Worm (Caenorhabditis elegans): ENCODE measurements around the gene C28H8.8.
A peak's percentile ranks its signal among the peaks of the same experiment; 100 is the strongest.

The C28H8.8 gene

DNA sequence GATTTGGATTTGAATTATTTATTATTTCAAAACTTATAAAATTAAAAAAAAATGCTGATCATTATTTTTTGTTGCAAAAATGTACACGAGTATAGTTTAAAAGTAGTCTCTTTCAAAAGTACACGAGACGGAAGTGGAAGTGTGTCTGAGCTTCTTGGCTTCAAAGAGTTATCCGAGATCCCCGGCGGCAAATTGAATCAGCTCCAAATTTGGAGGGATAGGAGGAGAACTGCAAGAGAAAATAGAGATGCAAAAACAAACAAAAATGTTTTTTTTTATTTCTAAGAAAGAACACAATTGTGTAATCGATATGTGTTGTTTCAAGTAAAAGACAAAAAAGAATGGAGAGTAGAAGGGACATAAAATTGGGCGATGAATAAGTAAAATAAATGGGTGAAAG lies 14.0 kb upstream of the C28H8.8 start (continued):
- no peak for TF ChIP-seq lin-29 (GFP tag; IDR thresholded peaks at IDR 0.05)
- TF ChIP-seq lir-3 (tag; optimal IDR thresholded peaks at IDR 0.05): no peak
- TF ChIP-seq ceh-20 (GFP tag; IDR thresholded peaks at IDR 0.05): no peak

ce11 chrIII:5900709-5901108 lies 12.1 kb upstream of the C28H8.8 start:
- TF ChIP-seq daf-16 (GFP tag; optimal IDR thresholded peaks at IDR 0.05) (no peak), daf-16 (tag; optimal IDR thresholded peaks at IDR 0.05) (peak; percentile 18), Y48G9A.11 (GFP tag; IDR thresholded peaks at IDR 0.05) (no peak), php-3 (GFP tag; IDR thresholded peaks at IDR 0.05) (no peak), lin-38 (GFP tag; IDR thresholded peaks at IDR 0.05) (no peak), lsy-2 (tag; optimal IDR thresholded peaks at IDR 0.05) (peak in 1 of 2 experiments; percentile 58), pha-4 (GFP tag; IDR thresholded peaks at IDR 0.05) (no peak), pha-4 (tag; optimal IDR thresholded peaks at IDR 0.05) (peak; percentile 22), dve-1 (tag; optimal IDR thresholded peaks at IDR 0.05; ENCODE audit: insufficient read depth) (peak; percentile 52), mxl-2 (GFP tag; conservative IDR thresholded peaks at IDR 0.05) (no peak), nhr-11 (tag; optimal IDR thresholded peaks at IDR 0.05) (no peak), hlh-11 (tag; optimal IDR thresholded peaks at IDR 0.05) (peak; percentile 23), nhr-6 (tag; optimal IDR thresholded peaks at IDR 0.05) (peak; percentile 96), nhr-28 (tag; optimal IDR thresholded peaks at IDR 0.05) (peak; percentile 10), zfp-3 (GFP tag; conservative IDR thresholded peaks at IDR 0.05) (no peak), mep-1 (tag; optimal IDR thresholded peaks at IDR 0.05) (peak; percentile 44), madf-5 (GFP tag; IDR thresholded peaks at IDR 0.05) (no peak)

- TF ChIP-seq ces-1 (GFP tag; optimal IDR thresholded peaks at IDR 0.05) (no peak), hlh-11 (tag; optimal IDR thresholded peaks at IDR 0.05) (peak; percentile 24), attf-4 (tag; optimal IDR thresholded peaks at IDR 0.05) (no peak), sdz-12 (GFP tag; optimal IDR thresholded peaks at IDR 0.05) (no peak), ZK546.5 (tag; optimal IDR thresholded peaks at IDR 0.05) (no peak)
These were observed 10.1 kb upstream of the C28H8.8 start for ce11 chrIII:5898631-5899030.

- TF ChIP-seq mep-1 (tag; optimal IDR thresholded peaks at IDR 0.05) (peak; percentile 15), Y105C5A.15 (GFP tag; IDR thresholded peaks at IDR 0.05) (no peak), zip-11 (GFP tag; IDR thresholded peaks at IDR 0.05) (no peak), aha-1 (tag) (peak; percentile 4), nhr-11 (tag; optimal IDR thresholded peaks at IDR 0.05) (no peak), daf-19 (GFP tag; conservative IDR thresholded peaks at IDR 0.05) (no peak), hlh-30 (tag; optimal IDR thresholded peaks at IDR 0.05; ENCODE audit: insufficient read depth) (no peak), vab-7 (GFP tag; IDR thresholded peaks at IDR 0.05) (no peak), R02D3.7 (tag; optimal IDR thresholded peaks at IDR 0.05) (no peak)
These were observed 8.9 kb upstream of the C28H8.8 start for ce11 chrIII:5897468-5897867.

- TF ChIP-seq attf-4 (tag; optimal IDR thresholded peaks at IDR 0.05) (no peak), nhr-102 (tag; optimal IDR thresholded peaks at IDR 0.05) (no peak), lin-38 (GFP tag; IDR thresholded peaks at IDR 0.05) (no peak), hmg-1.1 (GFP tag; IDR thresholded peaks at IDR 0.05) (no peak), ceh-28 (tag; optimal IDR thresholded peaks at IDR 0.05) (no peak), nhr-11 (tag; optimal IDR thresholded peaks at IDR 0.05) (no peak), dpl-1 (GFP tag; optimal IDR thresholded peaks at IDR 0.05) (no peak), ceh-32 (tag; optimal IDR thresholded peaks at IDR 0.05; ENCODE audit: poor library complexity) (no peak), lsy-2 (tag; optimal IDR thresholded peaks at IDR 0.05) (no peak)
These were observed 7.3 kb upstream of the C28H8.8 start, which contains the start of gene pxl-1 for ce11 chrIII:5895913-5896312. Gene pxl-1 (minus strand): TSS chrIII:5896013.
